Fruit fly (Drosophila melanogaster) whole organism, adult: ENCODE results near the gene Drak.

Source experiments
- CG11617 ChIP-seq: fragments of 200-800 bp; sonication (Bioruptor generic); optimal IDR thresholded peaks from 2 replicates; lab custom pipeline; 2017; ENCODE audit warnings: mild to moderate bottlenecking, missing biosample characterization, missing genetic modification reagents, missing genetic modification characterization
- CG12768 ChIP-seq: fragments of 200-800 bp; sonication (Bioruptor generic); optimal IDR thresholded peaks from 2 replicates; lab custom pipeline; 2017; ENCODE audit warnings: missing biosample characterization, missing genetic modification characterization, mild to moderate bottlenecking, moderate library complexity, missing genetic modification reagents
- CG14711 ChIP-seq: fragments of 200-800 bp; sonication (Bioruptor generic); optimal IDR thresholded peaks from 2 replicates; lab custom pipeline; 2018; ENCODE audit warnings: missing biosample characterization, mild to moderate bottlenecking, missing genetic modification characterization, moderate library complexity
- CG33017 ChIP-seq: fragments of 200-800 bp; sonication (Bioruptor generic); optimal IDR thresholded peaks from 2 replicates; lab custom pipeline; 2018; ENCODE audit warnings: missing biosample characterization, mild to moderate bottlenecking, missing genetic modification characterization, moderate library complexity
- CG5204 ChIP-seq: fragments of 200-800 bp; sonication (Bioruptor generic); optimal IDR thresholded peaks from 2 replicates; lab custom pipeline; 2016; ENCODE audit warnings: missing biosample characterization, missing genetic modification characterization
- CG7101 ChIP-seq: fragments of 200-800 bp; sonication (Bioruptor generic); optimal IDR thresholded peaks from 2 replicates; lab custom pipeline; 2018; ENCODE audit warnings: missing biosample characterization, mild to moderate bottlenecking, missing genetic modification characterization, moderate library complexity
- Clk ChIP-seq: fragments of 200-800 bp; sonication (Bioruptor generic); optimal IDR thresholded peaks from 2 replicates; lab custom pipeline; 2017; ENCODE audit warnings: missing biosample characterization, missing genetic modification characterization
- Crg-1 ChIP-seq: fragments of 200-800 bp; sonication (Bioruptor generic); optimal IDR thresholded peaks from 2 replicates; lab custom pipeline; 2016; ENCODE audit warnings: missing biosample characterization, missing genetic modification characterization
- Hr96 ChIP-seq: fragments of 200-800 bp; sonication (Bioruptor generic); optimal IDR thresholded peaks from 2 replicates; lab custom pipeline; 2016; ENCODE audit warnings: missing biosample characterization, missing genetic modification characterization
- bab1 ChIP-seq: fragments of 200-800 bp; sonication (Bioruptor generic); optimal IDR thresholded peaks from 3 replicates; lab custom pipeline; 2019; ENCODE audit warnings: missing biosample characterization, mild to moderate bottlenecking, missing genetic modification characterization, moderate library complexity
- kay ChIP-seq: fragments of 200-800 bp; sonication (Bioruptor generic); peaks from one replicate; lab custom pipeline; 2016; ENCODE audit warnings: missing biosample characterization, missing genetic modification characterization, borderline replicate concordance
- ovo ChIP-seq: fragments of 200-800 bp; sonication (Bioruptor generic); optimal IDR thresholded peaks from 2 replicates; lab custom pipeline; 2016; ENCODE audit warnings: missing biosample characterization, missing genetic modification characterization
- tj ChIP-seq: fragments of 200-800 bp; sonication (Bioruptor generic); optimal IDR thresholded peaks from 3 replicates; lab custom pipeline; 2017; ENCODE audit warnings: missing biosample characterization, mild to moderate bottlenecking, missing genetic modification characterization, moderate library complexity

DNA sequence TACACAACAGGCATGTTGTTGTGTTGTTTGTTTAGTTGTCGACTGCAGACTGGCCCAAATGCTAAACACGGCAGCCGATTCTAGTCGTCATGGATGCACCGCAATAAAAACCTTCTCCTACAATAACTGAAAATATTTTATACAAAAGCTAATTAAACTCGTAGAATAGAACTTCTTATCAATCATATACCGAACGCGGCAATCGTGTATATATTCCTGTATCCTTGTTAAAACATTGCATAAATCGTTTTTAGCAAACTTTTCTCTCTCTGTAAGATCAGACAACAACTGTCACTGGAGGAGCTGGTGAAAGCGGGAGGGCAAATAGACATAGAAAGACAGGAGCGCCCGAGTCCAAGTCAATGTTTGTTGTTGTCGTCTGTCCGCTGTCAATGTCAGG, 55.8 kb downstream of the Drak start:
- TF ChIP-seq CG14711 (tag; lab: Kevin White, UChicago), result no peak
- TF ChIP-seq CG33017 (tag; lab: Kevin White, UChicago), result no peak
- no peak for TF ChIP-seq kay (GFP tag; lab: Kevin White, UChicago)
- TF ChIP-seq tj (GFP tag; lab: Kevin White, UChicago), result no peak
- no peak for TF ChIP-seq CG5204 (GFP tag; lab: Kevin White, UChicago)
- TF ChIP-seq Crg-1 (GFP tag; lab: Kevin White, UChicago), result no peak
- TF ChIP-seq CG12768, result no peak
- TF ChIP-seq CG7101 (tag; lab: Kevin White, UChicago), result no peak
- TF ChIP-seq Clk (GFP tag; lab: Kevin White, UChicago), result no peak
- no peak for TF ChIP-seq CG11617 (GFP tag; lab: Kevin White, UChicago)
- TF ChIP-seq ovo (GFP tag; lab: Kevin White, UChicago), result no peak
- no peak for TF ChIP-seq Hr96
- TF ChIP-seq bab1 (GFP tag; lab: Kevin White, UChicago), result no peak
